Fruit fly (Drosophila melanogaster) whole organism, embryonic: ENCODE measurements around the gene Sgsh.
A peak's percentile ranks its signal among the peaks of the same experiment; 100 is the strongest.

Source experiments
- CG10147 ChIP-seq: fragments of 200-800 bp; sonication (Bioruptor generic); optimal IDR thresholded peaks from 2 replicates; lab custom pipeline; 2019; ENCODE audit warnings: missing biosample characterization, mild to moderate bottlenecking, missing genetic modification characterization, moderate library complexity
- CG10654 ChIP-seq: fragments of 200-800 bp; sonication (Bioruptor generic); optimal IDR thresholded peaks from 2 replicates; lab custom pipeline; 2016; ENCODE audit warnings: missing biosample characterization, missing genetic modification characterization
- CG11093 ChIP-seq: fragments of 200-800 bp; sonication (Bioruptor generic); IDR thresholded peaks from 3 replicates; pipeline ENCODE4 v1.3.6; 2022; ENCODE audit warnings: missing biosample characterization, missing genetic modification characterization
- CG12104 ChIP-seq: fragments of 200-800 bp; sonication (Bioruptor generic); optimal IDR thresholded peaks from 3 replicates; lab custom pipeline; 2016; ENCODE audit warnings: missing biosample characterization, missing genetic modification characterization
- CG12299 ChIP-seq: fragments of 200-800 bp; sonication (Bioruptor generic); optimal IDR thresholded peaks from 2 replicates; lab custom pipeline; 2018; ENCODE audit warnings: missing biosample characterization, mild to moderate bottlenecking, missing genetic modification characterization
- CG1233 ChIP-seq: fragments of 200-800 bp; sonication (Bioruptor generic); optimal IDR thresholded peaks from 4 replicates; lab custom pipeline; 2018; ENCODE audit warnings: missing biosample characterization, mild to moderate bottlenecking, missing genetic modification characterization
- CG1792 ChIP-seq: fragments of 200-800 bp; sonication (Bioruptor generic); optimal IDR thresholded peaks from 2 replicates; lab custom pipeline; 2016; ENCODE audit warnings: missing biosample characterization, missing genetic modification characterization
- CG18011 ChIP-seq: fragments of 200-800 bp; sonication (Bioruptor generic); optimal IDR thresholded peaks from 2 replicates; lab custom pipeline; 2017; ENCODE audit warnings: missing biosample characterization, missing genetic modification characterization, mild to moderate bottlenecking, moderate library complexity, missing genotype
- CG18262 ChIP-seq: fragments of 200-800 bp; optimal IDR thresholded peaks from 3 replicates; lab custom pipeline; 2019; ENCODE audit warnings: missing biosample characterization, mild to moderate bottlenecking, missing genetic modification characterization, moderate library complexity
- CG18599 ChIP-seq: fragments of 200-800 bp; sonication (Bioruptor generic); optimal IDR thresholded peaks from 3 replicates; lab custom pipeline; 2017; ENCODE audit warnings: missing biosample characterization, missing genetic modification characterization, mild to moderate bottlenecking, moderate library complexity, missing genetic modification reagents
- CG2129 ChIP-seq: fragments of 200-800 bp; sonication (Bioruptor generic); IDR thresholded peaks from 2 replicates; pipeline ENCODE4 v1.3.6; 2022; ENCODE audit warnings: missing biosample characterization, missing genetic modification characterization; ENCODE audit not compliant: partially characterized antibody
- CG2199 ChIP-seq: fragments of 200-800 bp; sonication (Bioruptor generic); IDR thresholded peaks from 3 replicates; pipeline ENCODE4 v1.3.6; 2022; ENCODE audit warnings: missing biosample characterization, missing genetic modification characterization
- CG30431 ChIP-seq: fragments of 200-800 bp; sonication (Bioruptor generic); optimal IDR thresholded peaks from 2 replicates; lab custom pipeline; 2017; ENCODE audit warnings: missing biosample characterization, missing genetic modification characterization
- CG3726 ChIP-seq: fragments of 200-800 bp; sonication (Bioruptor generic); IDR thresholded peaks from 3 replicates; pipeline ENCODE4, ENCODE4 v1.3.6; 2022; ENCODE audit warnings: missing biosample characterization, missing genetic modification characterization
- CG42726 ChIP-seq: fragments of 200-800 bp; sonication (Bioruptor generic); IDR thresholded peaks from 2 replicates; pipeline ENCODE4 v1.3.6; 2022; ENCODE audit warnings: missing biosample characterization, missing genetic modification characterization; ENCODE audit not compliant: partially characterized antibody
- CG4360 ChIP-seq: fragments of 200-800 bp; sonication (Bioruptor generic); IDR thresholded peaks from 2 replicates; pipeline ENCODE4 v1.3.6; 2022; ENCODE audit warnings: missing biosample characterization, missing genetic modification characterization
- CG6689 ChIP-seq: fragments of 200-800 bp; sonication (Bioruptor generic); IDR thresholded peaks from 2 replicates; pipeline ENCODE4 v1.3.6; 2022; ENCODE audit warnings: missing biosample characterization, missing genetic modification characterization
- CG7745 ChIP-seq: fragments of 200-800 bp; sonication (Bioruptor generic); optimal IDR thresholded peaks from 2 replicates; lab custom pipeline; 2018; ENCODE audit warnings: missing biosample characterization, mild to moderate bottlenecking, missing genetic modification characterization, moderate library complexity
- CG7839 ChIP-seq: fragments of 200-800 bp; sonication (Bioruptor generic); optimal IDR thresholded peaks from 3 replicates; lab custom pipeline; 2018; ENCODE audit warnings: missing biosample characterization, mild to moderate bottlenecking, missing genetic modification characterization, moderate library complexity
- CG7987 ChIP-seq: fragments of 200-800 bp; sonication (Bioruptor generic); optimal IDR thresholded peaks from 2 replicates; lab custom pipeline; 2018; ENCODE audit warnings: missing biosample characterization, mild to moderate bottlenecking, missing genetic modification characterization, moderate library complexity
- Doc3 ChIP-seq: fragments of 200-800 bp; sonication (Bioruptor generic); IDR thresholded peaks from 3 replicates; pipeline ENCODE4 v1.3.6; 2022; ENCODE audit warnings: missing biosample characterization, missing genetic modification characterization; ENCODE audit not compliant: partially characterized antibody
- Hr39 ChIP-seq: fragments of >200 bp; optimal IDR thresholded peaks from 2 replicates; lab custom pipeline; 2017
- Hr51 ChIP-seq, 2 experiments: fragments of 200-800 bp; sonication (Bioruptor generic); optimal IDR thresholded peaks; 2 replicates in 1 of 2; 3 replicates in 1 of 2; lab custom pipeline; 2016 to 2018; ENCODE audit warnings: missing biosample characterization in 2 of 2, missing genetic modification characterization in 2 of 2, mild to moderate bottlenecking in 1 of 2, moderate library complexity in 1 of 2
- Hr78 ChIP-seq, 2 experiments: fragments of 200-800 bp in 1 of 2; fragments of >200 bp in 1 of 2; sonication (Bioruptor generic) in 1 of 2; optimal IDR thresholded peaks; 2 replicates each; lab custom pipeline; 2017 to 2019; ENCODE audit warnings: missing biosample characterization in 2 of 2, missing genetic modification characterization in 2 of 2, mild to moderate bottlenecking in 1 of 2, moderate library complexity in 1 of 2
- Hsf ChIP-seq: fragments of 200-800 bp; sonication (Bioruptor generic); optimal IDR thresholded peaks from 3 replicates; lab custom pipeline; 2016; ENCODE audit warnings: missing biosample characterization, missing genetic modification characterization
- Mrtf ChIP-seq: fragments of 200-800 bp; sonication (Bioruptor generic); IDR thresholded peaks from 3 replicates; pipeline ENCODE4 v1.3.6; 2022; ENCODE audit warnings: missing biosample characterization, missing genetic modification characterization
- Oaz ChIP-seq: fragments of 200-800 bp; sonication (Bioruptor generic); IDR thresholded peaks from 2 replicates; pipeline ENCODE4 v1.3.6; 2022; ENCODE audit warnings: missing biosample characterization, missing genetic modification characterization
- Spps ChIP-seq: fragments of 200-800 bp; sonication (Bioruptor generic); optimal IDR thresholded peaks from 2 replicates; lab custom pipeline; 2018; ENCODE audit warnings: missing biosample characterization, mild to moderate bottlenecking, missing genetic modification characterization
- TFAM ChIP-seq: fragments of 200-800 bp; sonication (Bioruptor generic); optimal IDR thresholded peaks from 2 replicates; lab custom pipeline; 2017; ENCODE audit warnings: missing biosample characterization, missing genetic modification characterization, inconsistent platforms
- Usf ChIP-seq: fragments of 200-800 bp; sonication (Bioruptor generic); optimal IDR thresholded peaks from 2 replicates; lab custom pipeline; 2017; ENCODE audit warnings: missing genotype, missing biosample characterization, missing genetic modification characterization
- amos ChIP-seq: fragments of 200-800 bp; sonication (Bioruptor generic); IDR thresholded peaks from 2 replicates; pipeline ENCODE4 v1.3.6; 2022; ENCODE audit warnings: missing biosample characterization, missing genetic modification characterization; ENCODE audit not compliant: partially characterized antibody
- caup ChIP-seq: fragments of 200-800 bp; sonication (Bioruptor generic); optimal IDR thresholded peaks from 3 replicates; lab custom pipeline; 2017; ENCODE audit warnings: missing biosample characterization, mild to moderate bottlenecking, missing genetic modification characterization, moderate library complexity; ENCODE audit not compliant: severe bottlenecking
- croc ChIP-seq: fragments of 200-800 bp; sonication (Bioruptor generic); conservative IDR thresholded peaks from 3 replicates; pipeline ENCODE4 v1.3.6; 2022; ENCODE audit warnings: missing biosample characterization, missing genetic modification characterization
- dpn ChIP-seq, 2 experiments: fragments of 200-800 bp; sonication (Bioruptor generic); optimal IDR thresholded peaks; 3 replicates each; lab custom pipeline; 2016; ENCODE audit warnings: missing biosample characterization in 2 of 2, missing genetic modification characterization in 2 of 2
- gce ChIP-seq: fragments of 200-800 bp; sonication (Bioruptor generic); IDR thresholded peaks from 3 replicates; pipeline ENCODE4 v1.3.6; 2022; ENCODE audit warnings: missing biosample characterization, missing genetic modification characterization
- gfzf ChIP-seq: fragments of 200-800 bp; sonication (Bioruptor generic); optimal IDR thresholded peaks from 2 replicates; lab custom pipeline; 2016; ENCODE audit warnings: missing biosample characterization, mild to moderate bottlenecking, missing genetic modification characterization, moderate library complexity
- ham ChIP-seq: fragments of 200-800 bp; sonication (Bioruptor generic); IDR thresholded peaks from 2 replicates; pipeline ENCODE4 v1.3.6; 2022; ENCODE audit warnings: missing biosample characterization, missing genetic modification characterization
- hb ChIP-seq: fragments of 200-800 bp; sonication (Bioruptor generic); IDR thresholded peaks from 3 replicates; pipeline ENCODE4 v1.3.6; 2022; ENCODE audit warnings: missing biosample characterization, missing genetic modification characterization; ENCODE audit not compliant: partially characterized antibody
- lov ChIP-seq, 2 experiments: fragments of 200-800 bp in 1 of 2; fragments of >200 bp in 1 of 2; sonication (Bioruptor generic) in 1 of 2; IDR thresholded peaks in 1 of 2; optimal IDR thresholded peaks in 1 of 2; 2 replicates in 1 of 2; 3 replicates in 1 of 2; pipeline versions ENCODE4 v1.3.6 to Lab custom; 2017 to 2022; ENCODE audit warnings: missing biosample characterization in 1 of 2, missing genetic modification characterization in 1 of 2
- luna ChIP-seq: fragments of 200-800 bp; sonication (Bioruptor generic); optimal IDR thresholded peaks from 2 replicates; lab custom pipeline; 2016; ENCODE audit warnings: missing biosample characterization, missing genetic modification characterization
- mam ChIP-seq: fragments of 200-800 bp; sonication (Bioruptor generic); optimal IDR thresholded peaks from 3 replicates; lab custom pipeline; 2016; ENCODE audit warnings: missing biosample characterization, missing genetic modification characterization
- p53 ChIP-seq: fragments of 200-800 bp; sonication (Bioruptor generic); optimal IDR thresholded peaks from 2 replicates; lab custom pipeline; 2016; ENCODE audit warnings: missing biosample characterization, missing genetic modification characterization
- sc ChIP-seq, 3 experiments: fragments of >200 bp in 2 of 3; fragments of 200-800 bp in 1 of 3; sonication (Bioruptor generic) in 1 of 3; optimal IDR thresholded peaks; 2 replicates in 2 of 3; 3 replicates in 1 of 3; lab custom pipeline; 2017; ENCODE audit warnings: mild to moderate bottlenecking in 1 of 3, missing biosample characterization in 1 of 3, missing genetic modification characterization in 1 of 3, missing genetic modification reagents in 1 of 3
- slp2 ChIP-seq: fragments of 200-800 bp; sonication (Bioruptor generic); optimal IDR thresholded peaks from 2 replicates; lab custom pipeline; 2016; ENCODE audit warnings: missing biosample characterization, missing genetic modification characterization
- tll ChIP-seq, 2 experiments: fragments of 200-800 bp in 1 of 2; fragments of >200 bp in 1 of 2; sonication (Bioruptor generic) in 1 of 2; optimal IDR thresholded peaks; 2 replicates each; lab custom pipeline; 2017 to 2019; ENCODE audit warnings: missing biosample characterization in 2 of 2, missing genetic modification characterization in 2 of 2, mild to moderate bottlenecking in 1 of 2, moderate library complexity in 1 of 2
- unc-4 ChIP-seq: fragments of 200-800 bp; sonication (Bioruptor generic); IDR thresholded peaks from 2 replicates; pipeline ENCODE4 v1.3.6; 2022; ENCODE audit warnings: missing biosample characterization, missing genetic modification characterization; ENCODE audit not compliant: partially characterized antibody
- wdn ChIP-seq: fragments of 200-800 bp; sonication (Bioruptor generic); IDR thresholded peaks from 2 replicates; pipeline ENCODE4 v1.3.6; 2022; ENCODE audit warnings: missing biosample characterization, missing genetic modification characterization
- zf30C ChIP-seq: fragments of 200-800 bp; sonication (Bioruptor generic); optimal IDR thresholded peaks from 3 replicates; lab custom pipeline; 2018; ENCODE audit warnings: missing biosample characterization, mild to moderate bottlenecking, missing genetic modification characterization

The Sgsh gene

DNA sequence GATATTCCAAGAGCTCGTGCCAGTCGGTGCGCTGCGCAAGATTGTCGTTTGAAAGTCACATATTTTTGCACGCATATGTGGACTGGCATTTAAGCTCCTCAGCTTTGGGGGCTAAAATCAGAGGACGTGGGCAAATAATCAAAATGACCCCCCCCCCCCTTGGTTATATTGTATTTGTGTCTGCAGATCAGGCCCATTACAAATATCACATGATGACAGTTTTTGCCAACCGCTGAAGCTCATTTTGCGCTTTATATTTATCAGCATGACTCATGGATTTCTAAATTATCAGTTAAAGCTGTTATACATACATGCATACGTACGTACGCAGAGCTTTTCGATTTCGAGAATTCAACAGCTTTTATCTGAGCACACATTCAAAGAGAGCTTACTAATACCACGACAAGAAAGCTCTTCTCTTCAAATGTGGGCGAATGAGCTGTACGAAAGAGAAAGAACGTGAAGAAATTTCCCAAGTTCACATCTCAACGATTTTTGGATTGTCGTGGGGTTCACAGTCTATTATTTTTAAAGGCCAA, 4.1 kb upstream of the Sgsh start (continued):
- TF ChIP-seq CG4360 (GFP tag; lab: Robert Waterston, UW), result no peak
- TF ChIP-seq unc-4 (GFP tag; lab: Robert Waterston, UW), result no peak
- TF ChIP-seq tll (GFP tag; optimal IDR thresholded peaks at IDR 0.05; lab: Kevin White, UChicago), result no peak
- TF ChIP-seq lov (optimal IDR thresholded peaks at IDR 0.05; lab: Kevin White, UChicago), result no peak
- no peak for TF ChIP-seq lov (GFP tag; IDR thresholded peaks at IDR 0.05; lab: Robert Waterston, UW)
- no peak for TF ChIP-seq Mrtf (GFP tag; lab: Robert Waterston, UW)
- no peak for TF ChIP-seq mam (GFP tag; lab: Kevin White, UChicago)
- no peak for TF ChIP-seq croc (GFP tag; lab: Robert Waterston, UW)
- TF ChIP-seq wdn (GFP tag; lab: Robert Waterston, UW), result no peak
- peak; percentile 60 for TF ChIP-seq CG18599 (GFP tag; lab: Kevin White, UChicago)
- TF ChIP-seq CG10654 (GFP tag; lab: Kevin White, UChicago), result no peak
- TF ChIP-seq CG18262 (tag; lab: Kevin White, UChicago), result no peak
- no peak for TF ChIP-seq CG30431
- TF ChIP-seq slp2 (GFP tag; lab: Kevin White, UChicago), result no peak
- TF ChIP-seq CG12104 (GFP tag; lab: Kevin White, UChicago), result no peak
- TF ChIP-seq CG11093, result no peak
- TF ChIP-seq CG7745, result no peak
- peak; percentile 69 for TF ChIP-seq CG7987 (GFP tag; lab: Kevin White, UChicago)
- no peak for TF ChIP-seq Spps (tag; lab: Kevin White, UChicago)
- TF ChIP-seq sc (optimal IDR thresholded peaks at IDR 0.05; lab: Kevin White, UChicago), result no peak
- TF ChIP-seq sc (GFP tag; optimal IDR thresholded peaks at IDR 0.05; lab: Kevin White, UChicago), result no peak
- no peak for TF ChIP-seq CG10147 (GFP tag; lab: Kevin White, UChicago)
- TF ChIP-seq ham, result no peak
- no peak for TF ChIP-seq Hsf
- TF ChIP-seq Hr51 (GFP tag; optimal IDR thresholded peaks at IDR 0.05; lab: Kevin White, UChicago), result no peak
- TF ChIP-seq amos, result no peak; the same call in 1 of the 2 replicates
- peak; percentile 78; the same call in 1 of the 3 replicates for TF ChIP-seq CG2199 (GFP tag; lab: Robert Waterston, UW)
- no peak for TF ChIP-seq gce
- TF ChIP-seq Usf (GFP tag; lab: Kevin White, UChicago), result no peak
- TF ChIP-seq Hr39 (lab: Kevin White, UChicago), result no peak
- no peak for TF ChIP-seq Doc3 (GFP tag; lab: Robert Waterston, UW)
- no peak for TF ChIP-seq gfzf (GFP tag; lab: Kevin White, UChicago)
- no peak for TF ChIP-seq CG3726 (GFP tag; lab: Robert Waterston, UW)
- TF ChIP-seq zf30C, result no peak
- TF ChIP-seq dpn (GFP tag; optimal IDR thresholded peaks at IDR 0.05; lab: Kevin White, UChicago), result no peak
- TF ChIP-seq CG12299 (tag; lab: Kevin White, UChicago), result no peak
- TF ChIP-seq Hr78 (GFP tag; optimal IDR thresholded peaks at IDR 0.05; lab: Kevin White, UChicago), result no peak
- no peak for TF ChIP-seq TFAM
- TF ChIP-seq Oaz (GFP tag; lab: Robert Waterston, UW), result no peak
- no peak for TF ChIP-seq CG18011 (GFP tag; lab: Kevin White, UChicago)
- peak; percentile 45 for TF ChIP-seq caup
- TF ChIP-seq CG6689 (GFP tag; lab: Robert Waterston, UW), result no peak
- no peak for TF ChIP-seq CG7839 (tag; lab: Kevin White, UChicago)
- no peak for TF ChIP-seq CG1233 (GFP tag; lab: Kevin White, UChicago)
- TF ChIP-seq hb (GFP tag; lab: Robert Waterston, UW), result no peak
- TF ChIP-seq p53 (GFP tag; lab: Kevin White, UChicago), result no peak
- TF ChIP-seq CG2129, result no peak
- TF ChIP-seq CG42726, result no peak
- no peak for TF ChIP-seq luna
- no peak for TF ChIP-seq CG1792 (GFP tag; lab: Kevin White, UChicago)
